Worm (Caenorhabditis elegans) whole organism, mixed stage, embryonic: Measurements from ENCODE around the gene clec-261.

ENCODE experiments used
- bed-3 ChIP-seq: fragments of 200-800 bp; sonication (Bioruptor generic); optimal IDR thresholded peaks from 3 replicates; lab custom pipeline; 2018; ENCODE audit warnings: mild to moderate bottlenecking, missing genetic modification characterization, moderate library complexity, missing compliant biosample characterization
- blmp-1 ChIP-seq: fragments of 150-350 bp; optimal IDR thresholded peaks from 2 replicates; lab custom pipeline; 2014; ENCODE audit warnings: missing biosample characterization, missing genetic modification characterization
- ceh-39 ChIP-seq: fragments of 150-350 bp; optimal IDR thresholded peaks from 2 replicates; lab custom pipeline; 2014; ENCODE audit warnings: missing biosample characterization, missing genetic modification characterization
- ceh-83 ChIP-seq: fragments of 200-800 bp; sonication (Bioruptor generic); optimal IDR thresholded peaks from 2 replicates; lab custom pipeline; 2018; ENCODE audit warnings: mild to moderate bottlenecking, missing genetic modification characterization, missing compliant biosample characterization
- ces-1 ChIP-seq: fragments of 150-350 bp; optimal IDR thresholded peaks from 2 replicates; lab custom pipeline; 2014; ENCODE audit warnings: missing biosample characterization, missing genetic modification reagents, missing genetic modification characterization
- cnd-1 ChIP-seq: fragments of 200-800 bp; sonication (Bioruptor generic); optimal IDR thresholded peaks from 2 replicates; lab custom pipeline; 2018; ENCODE audit warnings: mild to moderate bottlenecking, missing genetic modification characterization, missing compliant biosample characterization
- drap-1 ChIP-seq: fragments of 200-800 bp; sonication (Bioruptor generic); optimal IDR thresholded peaks from 3 replicates; lab custom pipeline; 2018; ENCODE audit warnings: mild to moderate bottlenecking, missing genetic modification characterization, missing compliant biosample characterization
- elt-3 ChIP-seq: fragments of 150-350 bp; optimal IDR thresholded peaks from 2 replicates; lab custom pipeline; 2014; ENCODE audit warnings: missing biosample characterization, missing genetic modification characterization
- flh-1 ChIP-seq: fragments of 200-800 bp; sonication (Bioruptor generic); optimal IDR thresholded peaks from 2 replicates; lab custom pipeline; 2018; ENCODE audit warnings: mild to moderate bottlenecking, missing genetic modification characterization, moderate library complexity, missing compliant biosample characterization
- ham-2 ChIP-seq: fragments of 200-800 bp; sonication (Bioruptor generic); optimal IDR thresholded peaks from 2 replicates; lab custom pipeline; 2018; ENCODE audit warnings: mild to moderate bottlenecking, missing genetic modification characterization, missing compliant biosample characterization
- hlh-1 ChIP-seq: fragments of 150-350 bp; optimal IDR thresholded peaks from 2 replicates; lab custom pipeline; 2014; ENCODE audit warnings: missing biosample characterization, missing genetic modification reagents, missing genetic modification characterization
- lin-13 ChIP-seq: fragments of 150-350 bp; optimal IDR thresholded peaks from 2 replicates; lab custom pipeline; 2014; ENCODE audit warnings: missing biosample characterization, missing genetic modification characterization
- lin-32 ChIP-seq: fragments of 200-800 bp; sonication (Bioruptor generic); optimal IDR thresholded peaks from 2 replicates; lab custom pipeline; 2018; ENCODE audit warnings: mild to moderate bottlenecking, missing genetic modification characterization, missing compliant biosample characterization
- lsy-2 ChIP-seq: fragments of 150-350 bp; optimal IDR thresholded peaks from 2 replicates; lab custom pipeline; 2014; ENCODE audit warnings: missing biosample characterization, missing genetic modification characterization
- mab-5 ChIP-seq: fragments of 150-350 bp; optimal IDR thresholded peaks from 2 replicates; lab custom pipeline; 2014; ENCODE audit warnings: missing biosample characterization, missing genetic modification characterization
- mep-1 ChIP-seq: fragments of 150-350 bp; optimal IDR thresholded peaks from 2 replicates; lab custom pipeline; 2017; ENCODE audit warnings: missing biosample characterization, missing genetic modification reagents, missing genetic modification characterization, inconsistent platforms
- mls-2 ChIP-seq: sonication (generic microtip); optimal IDR thresholded peaks from 2 replicates; lab custom pipeline; 2016; ENCODE audit warnings: mild to moderate bottlenecking, missing genetic modification characterization, moderate library complexity, missing compliant biosample characterization
- nhr-12 ChIP-seq: fragments of 150-350 bp; optimal IDR thresholded peaks from 2 replicates; lab custom pipeline; 2014; ENCODE audit warnings: missing biosample characterization, missing genetic modification characterization
- nhr-2 ChIP-seq: fragments of 150-350 bp; optimal IDR thresholded peaks from 2 replicates; lab custom pipeline; 2014; ENCODE audit warnings: missing biosample characterization, missing genetic modification characterization
- nhr-237 ChIP-seq: fragments of 150-350 bp; optimal IDR thresholded peaks from 2 replicates; lab custom pipeline; 2014; ENCODE audit warnings: missing biosample characterization, missing genetic modification characterization
- nhr-28 ChIP-seq: fragments of 150-350 bp; optimal IDR thresholded peaks from 2 replicates; lab custom pipeline; 2014; ENCODE audit warnings: missing biosample characterization, missing genetic modification characterization
- nhr-76 ChIP-seq: sonication (generic microtip); optimal IDR thresholded peaks from 2 replicates; lab custom pipeline; 2017; ENCODE audit warnings: missing biosample characterization, missing genetic modification characterization
- pha-4 ChIP-seq: fragments of 150-350 bp; optimal IDR thresholded peaks from 2 replicates; lab custom pipeline; 2018; ENCODE audit warnings: missing biosample characterization, missing genetic modification reagents, missing genetic modification characterization
- sem-2 ChIP-seq: fragments of 200-800 bp; sonication (Bioruptor generic); optimal IDR thresholded peaks from 2 replicates; lab custom pipeline; 2018; ENCODE audit warnings: mild to moderate bottlenecking, missing genetic modification characterization, missing compliant biosample characterization
- snpc-4 ChIP-seq: fragments of 150-350 bp; optimal IDR thresholded peaks from 2 replicates; lab custom pipeline; 2014; ENCODE audit warnings: missing biosample characterization, missing genetic modification characterization
- sptf-1 ChIP-seq: sonication (generic microtip); optimal IDR thresholded peaks from 2 replicates; lab custom pipeline; 2017; ENCODE audit warnings: mild to moderate bottlenecking, missing genetic modification characterization, moderate library complexity, missing compliant biosample characterization
- unc-39 ChIP-seq: fragments of 150-350 bp; optimal IDR thresholded peaks from 2 replicates; lab custom pipeline; 2014; ENCODE audit warnings: missing biosample characterization, missing genetic modification characterization
- unc-62 ChIP-seq: fragments of 150-350 bp; optimal IDR thresholded peaks from 2 replicates; lab custom pipeline; 2014; ENCODE audit warnings: missing biosample characterization, missing genetic modification reagents, missing genetic modification characterization
- zip-8 ChIP-seq: fragments of 150-350 bp; optimal IDR thresholded peaks from 2 replicates; lab custom pipeline; 2014; ENCODE audit warnings: missing biosample characterization, missing genetic modification characterization
- ztf-11 ChIP-seq: fragments of 150-350 bp; optimal IDR thresholded peaks from 2 replicates; lab custom pipeline; 2014; ENCODE audit warnings: missing biosample characterization, missing genetic modification characterization

The clec-261 gene

DNA sequence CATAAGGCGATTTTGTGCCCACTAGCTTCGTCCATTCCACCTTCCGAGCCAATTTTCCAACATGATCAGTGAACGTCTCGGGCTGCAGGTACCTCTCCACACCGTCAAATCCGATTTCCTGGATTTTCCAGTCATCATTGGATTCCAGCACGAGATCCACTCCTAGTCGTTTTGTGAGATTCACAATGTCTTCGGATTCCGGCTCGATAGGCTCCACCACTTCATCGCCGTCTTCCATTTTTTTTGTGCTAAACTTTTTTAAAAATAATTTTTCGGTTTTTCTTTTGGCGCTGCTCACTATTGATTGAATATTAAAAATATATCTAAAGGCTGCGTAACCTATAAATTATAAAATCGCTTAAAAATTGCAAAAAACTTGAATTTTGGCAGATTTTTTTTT, 27.3 kb downstream of the clec-261 start, which contains the start of gene mdt-17:
TSS of gene mdt-17 (minus strand) at position 256 of the 400 bp plus-strand sequence.
- TF ChIP-seq ham-2 (GFP tag; lab: Kevin White, UChicago) (no peak), ceh-83 (no peak), mab-5 (tag; lab: Kevin White, UChicago) (no peak), hlh-1 (no peak), snpc-4 (tag; lab: Kevin White, UChicago) (no peak), unc-62 (GFP tag; lab: Kevin White, UChicago) (no peak), zip-8 (tag; lab: Kevin White, UChicago) (no peak), nhr-28 (no peak), lin-13 (no peak), nhr-2 (tag; lab: Kevin White, UChicago) (no peak), cnd-1 (no peak), nhr-12 (tag; lab: Kevin White, UChicago) (no peak), ztf-11 (no peak), lin-32 (GFP tag; lab: Kevin White, UChicago) (no peak), lsy-2 (no peak), nhr-76 (no peak), bed-3 (GFP tag; lab: Kevin White, UChicago) (no peak), sptf-1 (tag; lab: Kevin White, UChicago) (no peak)

ce11 chrV:20249438-20250120, 44.7 kb downstream of the clec-261 start, which contains the start of gene swsn-1:
Gene swsn-1 (minus strand): TSS chrV:20249488.
- TF ChIP-seq lin-13: no peak
- peak; percentile 4 for TF ChIP-seq lsy-2
- TF ChIP-seq unc-62 (GFP tag; lab: Kevin White, UChicago): no peak
- no peak for TF ChIP-seq zip-8 (tag; lab: Kevin White, UChicago)
- peak; percentile 70 for TF ChIP-seq cnd-1
- TF ChIP-seq lin-32 (GFP tag; lab: Kevin White, UChicago): peak; percentile 65
- TF ChIP-seq mep-1 (tag; lab: Kevin White, UChicago): peak; percentile 38
- peak; percentile 20 for TF ChIP-seq hlh-1
- TF ChIP-seq ces-1 (GFP tag; lab: Kevin White, UChicago): peak; percentile 56
- TF ChIP-seq nhr-237 (tag; lab: Kevin White, UChicago): no peak
- TF ChIP-seq mab-5 (tag; lab: Kevin White, UChicago): no peak
- TF ChIP-seq mls-2 (tag; lab: Kevin White, UChicago): no peak
- no peak for TF ChIP-seq pha-4
- no peak for TF ChIP-seq unc-39 (tag; lab: Kevin White, UChicago)
- TF ChIP-seq ceh-39 (tag; lab: Kevin White, UChicago): peak; percentile 85
- no peak for TF ChIP-seq sptf-1 (tag; lab: Kevin White, UChicago)

ce11 chrV:20241243-20241862, 52.9 kb downstream of the clec-261 start:
- TF ChIP-seq snpc-4 (tag; lab: Kevin White, UChicago): no peak
- TF ChIP-seq lsy-2: no peak
- TF ChIP-seq blmp-1: no peak
- TF ChIP-seq sptf-1 (tag; lab: Kevin White, UChicago): peak; percentile 31
- TF ChIP-seq elt-3 (tag; lab: Kevin White, UChicago): no peak
- TF ChIP-seq unc-62 (GFP tag; lab: Kevin White, UChicago): no peak
- peak; percentile 2 for TF ChIP-seq drap-1
- TF ChIP-seq nhr-28: no peak
- no peak for TF ChIP-seq sem-2
- no peak for TF ChIP-seq lin-32 (GFP tag; lab: Kevin White, UChicago)
- no peak for TF ChIP-seq hlh-1
- TF ChIP-seq mab-5 (tag; lab: Kevin White, UChicago): no peak
- TF ChIP-seq cnd-1: peak; percentile 31
- TF ChIP-seq flh-1 (GFP tag; lab: Kevin White, UChicago): peak; percentile 12
- TF ChIP-seq ceh-83: peak; percentile 40
- no peak for TF ChIP-seq bed-3 (GFP tag; lab: Kevin White, UChicago)
- no peak for TF ChIP-seq mep-1 (tag; lab: Kevin White, UChicago)
